Worm (Caenorhabditis elegans): Measurements from ENCODE around the gene Y53F4B.43.

DNA sequence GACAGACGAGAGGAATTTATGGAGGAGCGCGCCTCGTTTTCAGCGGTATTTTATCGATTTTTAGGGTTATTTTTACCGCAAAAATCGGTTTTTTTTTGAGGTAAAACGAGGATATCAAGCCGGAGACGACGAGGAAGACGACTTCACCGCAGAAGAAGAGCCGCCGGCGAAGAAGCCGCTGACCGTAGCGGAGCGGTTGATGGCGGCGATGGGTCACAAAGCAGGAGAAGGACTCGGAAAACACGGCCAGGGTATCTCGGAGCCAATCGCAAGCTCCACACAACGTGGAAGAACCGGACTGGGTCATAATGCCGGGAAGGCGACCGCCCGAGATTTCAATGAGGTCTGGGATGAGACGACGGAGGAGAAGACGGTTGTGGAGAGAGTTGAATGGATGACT, 38.1 kb downstream of the Y53F4B.43 start:
- TF ChIP-seq B0336.3 (GFP tag; IDR thresholded peaks at IDR 0.05) (no peak), tbp1 (GFP tag; optimal IDR thresholded peaks at IDR 0.05) (no peak), madf-6 (GFP tag; IDR thresholded peaks at IDR 0.05) (no peak), dpl-1 (GFP tag; optimal IDR thresholded peaks at IDR 0.05) (no peak), Y56A3A.18 (GFP tag; IDR thresholded peaks at IDR 0.05) (no peak), F33H1.4 (GFP tag; IDR thresholded peaks at IDR 0.05) (no peak), sea-2 (GFP tag; IDR thresholded peaks at IDR 0.05) (no peak), ama-1 (optimal IDR thresholded peaks at IDR 0.05) (no peak), ama-1 (GFP tag; optimal IDR thresholded peaks at IDR 0.05) (no peak), F52B5.7 (tag; optimal IDR thresholded peaks at IDR 0.05) (no peak), hsf-1 (GFP tag; IDR thresholded peaks at IDR 0.05) (no peak), sptf-2 (GFP tag; optimal IDR thresholded peaks at IDR 0.05) (no peak), F37B4.10 (GFP tag; IDR thresholded peaks at IDR 0.05) (no peak), nfya-1 (tag; optimal IDR thresholded peaks at IDR 0.05; ENCODE audit: borderline replicate concordance, insufficient read depth) (no peak)

Measured in whole organism, young adult.